Worm (Caenorhabditis elegans): ENCODE measurements around the gene C45G7.4.

The C45G7.4 gene

DNA sequence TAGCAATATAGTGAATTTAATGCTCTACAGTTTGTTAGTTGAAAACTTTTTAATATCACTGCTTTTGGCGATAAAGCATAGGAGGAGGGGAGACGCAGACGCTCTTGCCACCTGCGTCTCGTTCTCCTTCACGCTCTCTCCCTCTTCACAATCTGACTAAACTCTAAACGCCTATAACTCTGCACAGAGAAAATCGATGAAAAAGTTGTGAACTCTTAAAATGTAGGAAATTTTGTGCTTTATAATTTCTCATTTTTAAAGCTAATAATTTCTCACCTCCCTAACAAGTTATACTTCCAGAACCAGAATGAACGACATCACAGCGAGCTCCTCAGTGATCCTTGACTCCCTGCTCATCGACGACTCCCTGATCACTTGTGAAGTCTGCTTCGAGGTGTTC is at the start of gene C45G7.4:
Gene C45G7.4 (plus strand): TSS at position 301 of the 400 bp plus-strand sequence.
- TF ChIP-seq nhr-77 (tag; optimal IDR thresholded peaks at IDR 0.05) (no peak), ztf-11 (tag; optimal IDR thresholded peaks at IDR 0.05) (no peak), sma-9 (GFP tag; optimal IDR thresholded peaks at IDR 0.05) (no peak), sma-9 (tag; optimal IDR thresholded peaks at IDR 0.05) (no peak), nhr-6 (tag; optimal IDR thresholded peaks at IDR 0.05) (no peak), skn-1 (tag; optimal IDR thresholded peaks at IDR 0.05) (no peak), Y55F3AM.14 (GFP tag; optimal IDR thresholded peaks at IDR 0.05) (no peak), zag-1 (tag; optimal IDR thresholded peaks at IDR 0.05) (no peak), lin-11 (tag; optimal IDR thresholded peaks at IDR 0.05) (no peak), mbf-1 (tag; optimal IDR thresholded peaks at IDR 0.05) (no peak), mdl-1 (tag; optimal IDR thresholded peaks at IDR 0.05) (no peak)

DNA sequence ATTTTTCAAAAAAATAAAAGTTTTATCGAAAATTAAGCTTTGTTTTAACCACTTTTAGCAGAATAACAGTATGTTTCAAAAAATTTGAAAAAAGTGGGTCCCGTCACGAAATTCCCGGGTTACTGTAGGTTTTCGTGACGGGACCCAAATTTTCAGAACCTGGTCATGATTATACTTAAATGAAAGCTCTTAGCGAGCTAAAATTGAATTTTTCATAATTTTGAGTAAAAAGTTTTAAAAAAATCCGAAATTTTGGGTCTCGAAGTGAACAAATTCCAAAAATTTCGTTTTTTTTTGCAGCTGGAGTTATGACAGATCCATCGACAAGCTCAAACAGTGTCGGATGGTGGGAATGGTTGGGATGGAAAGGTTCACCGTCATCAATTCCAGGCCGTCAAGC is 49.1 kb upstream of the C45G7.4 start, which contains the start of gene Y38F2AR.3:
Gene Y38F2AR.3 (plus strand): TSS at position 301 of the 400 bp plus-strand sequence.
- TF ChIP-seq nhr-23 (tag; optimal IDR thresholded peaks at IDR 0.05) = no peak
- TF ChIP-seq alr-1 (tag; optimal IDR thresholded peaks at IDR 0.05) = no peak
- no peak for TF ChIP-seq nhr-12 (tag; optimal IDR thresholded peaks at IDR 0.05)
- TF ChIP-seq nhr-129 (tag; optimal IDR thresholded peaks at IDR 0.05) = no peak
- no peak for TF ChIP-seq unc-55 (GFP tag; optimal IDR thresholded peaks at IDR 0.05)
- TF ChIP-seq snpc-4 (tag; optimal IDR thresholded peaks at IDR 0.05) = no peak
- no peak for TF ChIP-seq skn-1 (tag; optimal IDR thresholded peaks at IDR 0.05)
- no peak for TF ChIP-seq elt-3 (tag; optimal IDR thresholded peaks at IDR 0.05)
- no peak for TF ChIP-seq mbf-1 (tag; optimal IDR thresholded peaks at IDR 0.05)
- TF ChIP-seq nhr-21 (tag; optimal IDR thresholded peaks at IDR 0.05) = no peak
- no peak for TF ChIP-seq mab-5 (tag; optimal IDR thresholded peaks at IDR 0.05)
- no peak for TF ChIP-seq unc-39 (tag; optimal IDR thresholded peaks at IDR 0.05)
- no peak for TF ChIP-seq ztf-11 (tag; optimal IDR thresholded peaks at IDR 0.05)
- TF ChIP-seq zag-1 (tag; optimal IDR thresholded peaks at IDR 0.05) = no peak
- TF ChIP-seq lsy-2 (tag; optimal IDR thresholded peaks at IDR 0.05) = no peak

DNA sequence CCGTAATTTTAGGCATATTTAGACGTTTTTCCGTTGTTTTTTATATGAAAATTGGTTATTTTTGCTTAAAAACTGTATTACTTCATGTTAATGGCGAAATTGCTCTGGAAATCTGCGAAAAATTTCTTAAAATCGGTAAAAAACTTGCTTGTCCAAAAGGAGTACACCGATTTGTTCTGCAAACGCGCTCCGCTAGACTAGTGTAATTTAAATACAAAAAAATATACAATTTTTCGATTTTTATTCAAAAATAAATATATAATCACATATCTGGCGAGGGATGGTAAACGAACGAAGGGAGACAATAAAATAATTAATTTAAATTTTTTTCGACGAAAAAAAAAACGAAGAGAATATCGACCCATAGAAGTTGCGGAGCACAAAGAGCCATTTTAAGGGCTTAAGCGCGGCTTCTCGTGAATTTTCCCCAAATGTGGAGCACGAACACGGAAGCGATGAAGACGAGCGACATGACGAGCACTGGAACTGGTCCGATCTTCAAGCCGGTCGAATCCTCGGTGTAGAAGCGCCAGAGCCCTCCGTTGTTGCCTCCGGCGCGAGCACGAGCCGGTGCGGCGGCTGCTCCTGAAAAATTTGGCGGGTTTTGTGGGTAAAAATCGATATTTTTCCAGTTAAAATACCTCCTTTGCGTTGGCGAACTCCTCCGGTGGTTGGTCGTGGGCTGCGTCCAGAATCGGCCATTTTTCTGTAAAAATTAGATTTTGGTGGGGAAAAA is 44.7 kb upstream of the C45G7.4 start, which contains the start of gene sec-61.B:
Gene sec-61.B (minus strand): TSS at position 706 of the 736 bp plus-strand sequence.
- TF ChIP-seq Y55F3AM.14 (GFP tag; optimal IDR thresholded peaks at IDR 0.05) (peak; percentile 16), nhr-21 (tag; optimal IDR thresholded peaks at IDR 0.05) (peak; percentile 36), ceh-82 (tag; optimal IDR thresholded peaks at IDR 0.05) (no peak), lsy-2 (tag; optimal IDR thresholded peaks at IDR 0.05) (peak in 1 of 2 experiments; percentile 49), sma-3 (GFP tag; optimal IDR thresholded peaks at IDR 0.05) (peak; percentile 10), fos-1 (tag; optimal IDR thresholded peaks at IDR 0.05) (peak; percentile 25), lin-13 (GFP tag; optimal IDR thresholded peaks at IDR 0.05) (peak; percentile 26), nhr-6 (tag; optimal IDR thresholded peaks at IDR 0.05) (no peak), unc-62 (GFP tag; optimal IDR thresholded peaks at IDR 0.05) (no peak)

DNA sequence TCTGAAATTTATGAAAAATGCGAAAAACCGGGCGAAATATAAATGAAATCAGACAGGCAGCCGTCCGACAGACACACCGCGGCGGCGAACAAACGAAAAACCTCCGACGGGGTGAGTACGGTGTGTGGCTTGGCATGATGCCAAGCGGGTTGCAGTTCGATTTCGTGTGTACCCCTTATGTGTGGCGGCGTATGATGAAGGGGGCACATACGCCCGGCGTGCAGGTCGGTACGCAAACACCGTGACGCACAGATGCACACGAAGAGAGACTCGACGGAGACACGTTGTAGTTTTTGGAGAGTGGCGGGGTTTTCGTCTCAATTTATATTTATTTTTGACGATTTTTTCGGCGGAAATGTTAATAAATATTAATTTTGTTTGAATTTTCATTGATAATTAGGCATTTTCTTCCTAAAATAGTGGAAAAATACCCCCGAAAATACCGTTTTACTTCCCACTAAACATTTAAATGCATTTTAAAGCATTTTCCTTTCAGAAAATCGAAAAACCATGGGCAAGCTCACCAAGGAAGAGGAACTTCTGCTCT is 43.8 kb upstream of the C45G7.4 start, which contains the start of gene trap-3:
Gene trap-3 (plus strand): TSS at position 497 of the 547 bp plus-strand sequence.
- TF ChIP-seq nhr-237 (tag; optimal IDR thresholded peaks at IDR 0.05) (peak; percentile 8), nhr-129 (tag; optimal IDR thresholded peaks at IDR 0.05) (peak; percentile 95), sma-3 (GFP tag; optimal IDR thresholded peaks at IDR 0.05) (peak; percentile 98), gmeb-1 (tag; optimal IDR thresholded peaks at IDR 0.05) (peak; percentile 89), sem-4 (tag; optimal IDR thresholded peaks at IDR 0.05) (peak; percentile 73), unc-55 (GFP tag; optimal IDR thresholded peaks at IDR 0.05) (peak; percentile 97), crh-2 (tag; optimal IDR thresholded peaks at IDR 0.05) (peak; percentile 98), skn-1 (tag; optimal IDR thresholded peaks at IDR 0.05) (peak; percentile 29), mdl-1 (tag; optimal IDR thresholded peaks at IDR 0.05) (peak; percentile 56 to 86), unc-39 (tag; optimal IDR thresholded peaks at IDR 0.05) (no peak), nhr-25 (tag; optimal IDR thresholded peaks at IDR 0.05) (peak; percentile 97), ZK546.5 (tag; optimal IDR thresholded peaks at IDR 0.05) (peak; percentile 67), lin-13 (GFP tag; optimal IDR thresholded peaks at IDR 0.05) (peak; percentile 96), nhr-77 (tag; optimal IDR thresholded peaks at IDR 0.05) (peak; percentile 26), dmd-4 (tag; optimal IDR thresholded peaks at IDR 0.05) (no peak), elt-1 (tag; optimal IDR thresholded peaks at IDR 0.05) (no peak), nhr-23 (tag; optimal IDR thresholded peaks at IDR 0.05) (no peak), ztf-1 (GFP tag; conservative IDR thresholded peaks at IDR 0.05) (no peak), blmp-1 (tag; optimal IDR thresholded peaks at IDR 0.05; ENCODE audit: insufficient read depth) (peak; percentile 90), ceh-82 (tag; optimal IDR thresholded peaks at IDR 0.05) (peak; percentile 79), mab-5 (tag; optimal IDR thresholded peaks at IDR 0.05) (peak; percentile 54), egl-27 (tag; optimal IDR thresholded peaks at IDR 0.05) (peak; percentile 86), R02D3.7 (tag; optimal IDR thresholded peaks at IDR 0.05) (peak; percentile 44), snpc-4 (tag; optimal IDR thresholded peaks at IDR 0.05) (peak; percentile 82), C34F6.9 (tag; optimal IDR thresholded peaks at IDR 0.05) (peak; percentile 94), nhr-10 (tag; optimal IDR thresholded peaks at IDR 0.05) (peak; percentile 86), alr-1 (tag; optimal IDR thresholded peaks at IDR 0.05) (no peak), zag-1 (tag; optimal IDR thresholded peaks at IDR 0.05) (peak; percentile 89), ceh-16 (tag; optimal IDR thresholded peaks at IDR 0.05) (peak; percentile 76), nhr-11 (tag; optimal IDR thresholded peaks at IDR 0.05) (peak; percentile 27), nhr-21 (tag; optimal IDR thresholded peaks at IDR 0.05) (peak; percentile 95), elt-3 (tag; optimal IDR thresholded peaks at IDR 0.05) (no peak)

All from whole organism, L2 larva.